Worm (Caenorhabditis elegans): ENCODE results near the gene semi-1.

- no peak for TF ChIP-seq dao-5 (tag; optimal IDR thresholded peaks at IDR 0.05)
- TF ChIP-seq him-1 (tag; optimal IDR thresholded peaks at IDR 0.05): no peak
- no peak for TF ChIP-seq W03F9.2 (tag; optimal IDR thresholded peaks at IDR 0.05)
Observed at ce11 chrV:13489830-13490229, 25.2 kb downstream of the semi-1 start, which contains the start of gene T10G3.3.
